Fruit fly (Drosophila melanogaster) whole organism, embryonic: Measurements from ENCODE around the gene Root.

Experiments
- CG11695 ChIP-seq: fragments of 200-800 bp; sonication (Bioruptor generic); IDR thresholded peaks from 3 replicates; pipeline ENCODE4 v1.3.6; 2022; ENCODE audit warnings: missing biosample characterization, missing genetic modification characterization
- CG1233 ChIP-seq: fragments of 200-800 bp; sonication (Bioruptor generic); optimal IDR thresholded peaks from 4 replicates; lab custom pipeline; 2018; ENCODE audit warnings: missing biosample characterization, mild to moderate bottlenecking, missing genetic modification characterization
- CG12659 ChIP-seq: fragments of 200-800 bp; sonication (Bioruptor generic); optimal IDR thresholded peaks from 3 replicates; lab custom pipeline; 2017; ENCODE audit warnings: mild to moderate bottlenecking, missing biosample characterization, missing genetic modification reagents, missing genetic modification characterization
- CG13624 ChIP-seq: fragments of 200-800 bp; sonication (Bioruptor generic); optimal IDR thresholded peaks from 2 replicates; lab custom pipeline; 2016; ENCODE audit warnings: missing biosample characterization, missing genetic modification characterization
- CG14667 ChIP-seq: fragments of 200-800 bp; sonication (Bioruptor generic); IDR thresholded peaks from 2 replicates; pipeline ENCODE4 v1.3.6; 2022; ENCODE audit warnings: missing biosample characterization, missing genetic modification characterization
- CG14710 ChIP-seq: fragments of 200-800 bp; sonication (Bioruptor generic); optimal IDR thresholded peaks from 3 replicates; lab custom pipeline; 2019; ENCODE audit warnings: missing biosample characterization, mild to moderate bottlenecking, missing genetic modification characterization, moderate library complexity
- CG15011 ChIP-seq: fragments of 200-800 bp; sonication (Bioruptor generic); optimal IDR thresholded peaks from 3 replicates; lab custom pipeline; 2018; ENCODE audit warnings: missing biosample characterization, mild to moderate bottlenecking, missing genetic modification characterization
- CG16779 ChIP-seq: fragments of 200-800 bp; sonication (Bioruptor generic); IDR thresholded peaks from 2 replicates; pipeline ENCODE4 v1.3.6; 2022; ENCODE audit warnings: missing biosample characterization, missing genetic modification characterization
- CG17612 ChIP-seq: fragments of 200-800 bp; sonication (Bioruptor generic); IDR thresholded peaks from 2 replicates; pipeline ENCODE4 v1.3.6; 2022; ENCODE audit warnings: missing biosample characterization, missing genetic modification characterization
- CG17912 ChIP-seq: fragments of 200-800 bp; sonication (Bioruptor generic); optimal IDR thresholded peaks from 2 replicates; lab custom pipeline; 2018; ENCODE audit warnings: missing biosample characterization, mild to moderate bottlenecking, missing genetic modification characterization
- CG18599 ChIP-seq: fragments of 200-800 bp; sonication (Bioruptor generic); optimal IDR thresholded peaks from 3 replicates; lab custom pipeline; 2017; ENCODE audit warnings: missing biosample characterization, missing genetic modification characterization, mild to moderate bottlenecking, moderate library complexity, missing genetic modification reagents
- CG2712 ChIP-seq: fragments of 200-800 bp; optimal IDR thresholded peaks from 3 replicates; lab custom pipeline; 2019; ENCODE audit warnings: missing biosample characterization, mild to moderate bottlenecking, missing genetic modification characterization, moderate library complexity
- CG4424 ChIP-seq: fragments of 200-800 bp; sonication (Bioruptor generic); optimal IDR thresholded peaks from 3 replicates; lab custom pipeline; 2016; ENCODE audit warnings: missing biosample characterization, missing genetic modification characterization
- CG4820 ChIP-seq: fragments of 200-800 bp; sonication (Bioruptor generic); optimal IDR thresholded peaks from 3 replicates; lab custom pipeline; 2016; ENCODE audit warnings: missing biosample characterization, missing genetic modification characterization
- CG6272 ChIP-seq: fragments of 200-800 bp; sonication (Bioruptor generic); IDR thresholded peaks from 2 replicates; pipeline ENCODE4 v1.3.6; 2022; ENCODE audit warnings: missing biosample characterization, missing genetic modification characterization
- CG9797 ChIP-seq: fragments of 200-800 bp; sonication (Bioruptor generic); optimal IDR thresholded peaks from 3 replicates; lab custom pipeline; 2018; ENCODE audit warnings: missing biosample characterization, mild to moderate bottlenecking, missing genetic modification characterization
- Camta ChIP-seq: fragments of 200-800 bp; sonication (Bioruptor generic); optimal IDR thresholded peaks from 2 replicates; lab custom pipeline; 2016; ENCODE audit warnings: missing biosample characterization, missing genetic modification characterization
- D19A ChIP-seq: fragments of 200-800 bp; optimal IDR thresholded peaks from 3 replicates; lab custom pipeline; 2019; ENCODE audit warnings: missing biosample characterization, mild to moderate bottlenecking, missing genetic modification characterization, moderate library complexity
- E2f1 ChIP-seq: fragments of 200-800 bp; sonication (Bioruptor generic); IDR thresholded peaks from 2 replicates; pipeline ENCODE4 v1.3.6; 2022; ENCODE audit warnings: missing biosample characterization, missing genetic modification characterization
- Fer2 ChIP-seq: fragments of 200-800 bp; sonication (Bioruptor generic); optimal IDR thresholded peaks from 2 replicates; lab custom pipeline; 2018; ENCODE audit warnings: missing biosample characterization, mild to moderate bottlenecking, missing genetic modification characterization, moderate library complexity
- HHEX ChIP-seq: fragments of 200-800 bp; sonication (Bioruptor generic); optimal IDR thresholded peaks from 3 replicates; lab custom pipeline; 2017; ENCODE audit warnings: missing biosample characterization, mild to moderate bottlenecking, missing genetic modification characterization, missing genetic modification reagents
- Lhr ChIP-seq: fragments of 200-800 bp; sonication (Bioruptor generic); optimal IDR thresholded peaks from 3 replicates; lab custom pipeline; 2017; ENCODE audit warnings: mild to moderate bottlenecking, missing biosample characterization, missing genetic modification reagents, missing genetic modification characterization
- NC2α ChIP-seq: fragments of 200-800 bp; sonication (Bioruptor generic); optimal IDR thresholded peaks from 2 replicates; lab custom pipeline; 2016; ENCODE audit warnings: missing biosample characterization, missing genetic modification characterization
- Sry-δ ChIP-seq: fragments of 200-800 bp; sonication (Bioruptor generic); optimal IDR thresholded peaks from 2 replicates; lab custom pipeline; 2016; ENCODE audit warnings: missing biosample characterization, missing genetic modification characterization
- Vsx1 ChIP-seq: fragments of 200-800 bp; sonication (Bioruptor generic); optimal IDR thresholded peaks from 2 replicates; lab custom pipeline; 2017; ENCODE audit warnings: missing biosample characterization, mild to moderate bottlenecking, missing genetic modification characterization, missing genetic modification reagents
- ap ChIP-seq: fragments of 200-800 bp; sonication (Bioruptor generic); IDR thresholded peaks from 2 replicates; pipeline ENCODE4 v1.3.6; 2022; ENCODE audit warnings: missing biosample characterization, missing genetic modification characterization
- btn ChIP-seq: fragments of 200-800 bp; sonication (Bioruptor generic); optimal IDR thresholded peaks from 2 replicates; lab custom pipeline; 2016; ENCODE audit warnings: missing biosample characterization, missing genetic modification characterization
- caup ChIP-seq: fragments of 200-800 bp; sonication (Bioruptor generic); optimal IDR thresholded peaks from 3 replicates; lab custom pipeline; 2017; ENCODE audit warnings: missing biosample characterization, mild to moderate bottlenecking, missing genetic modification characterization, moderate library complexity; ENCODE audit not compliant: severe bottlenecking
- crp ChIP-seq, 2 experiments: fragments of 200-800 bp; sonication (Bioruptor generic); optimal IDR thresholded peaks; 2 replicates in 1 of 2; 3 replicates in 1 of 2; lab custom pipeline; 2017; ENCODE audit warnings: missing biosample characterization in 2 of 2, missing genetic modification characterization in 2 of 2, mild to moderate bottlenecking in 1 of 2, moderate library complexity in 1 of 2
- gcm2 ChIP-seq: fragments of 200-800 bp; sonication (Bioruptor generic); optimal IDR thresholded peaks from 2 replicates; lab custom pipeline; 2016; ENCODE audit warnings: missing biosample characterization, missing genetic modification characterization
- ind ChIP-seq: fragments of 200-800 bp; sonication (Bioruptor generic); optimal IDR thresholded peaks from 3 replicates; lab custom pipeline; 2016; ENCODE audit warnings: missing biosample characterization, missing genetic modification characterization
- inv ChIP-seq: fragments of 200-800 bp; sonication (Bioruptor generic); IDR thresholded peaks from 2 replicates; pipeline ENCODE4 v1.3.6; 2022; ENCODE audit warnings: missing biosample characterization, missing genetic modification characterization; ENCODE audit not compliant: partially characterized antibody
- kah ChIP-seq: fragments of 200-800 bp; sonication (Bioruptor generic); optimal IDR thresholded peaks from 2 replicates; lab custom pipeline; 2018; ENCODE audit warnings: missing biosample characterization, mild to moderate bottlenecking, missing genetic modification characterization
- lbe ChIP-seq: fragments of 200-800 bp; sonication (Bioruptor generic); optimal IDR thresholded peaks from 2 replicates; lab custom pipeline; 2016; ENCODE audit warnings: missing biosample characterization, mild to moderate bottlenecking, missing genetic modification characterization
- lilli ChIP-seq: fragments of 200-800 bp; sonication (Bioruptor generic); optimal IDR thresholded peaks from 3 replicates; lab custom pipeline; 2016; ENCODE audit warnings: missing biosample characterization, missing genetic modification characterization
- lov ChIP-seq, 2 experiments: fragments of 200-800 bp in 1 of 2; fragments of >200 bp in 1 of 2; sonication (Bioruptor generic) in 1 of 2; IDR thresholded peaks in 1 of 2; optimal IDR thresholded peaks in 1 of 2; 2 replicates in 1 of 2; 3 replicates in 1 of 2; pipeline versions ENCODE4 v1.3.6 to Lab custom; 2017 to 2022; ENCODE audit warnings: missing biosample characterization in 1 of 2, missing genetic modification characterization in 1 of 2
- mirr ChIP-seq: fragments of 200-800 bp; sonication (Bioruptor generic); optimal IDR thresholded peaks from 3 replicates; lab custom pipeline; 2018; ENCODE audit warnings: missing biosample characterization, mild to moderate bottlenecking, missing genetic modification characterization
- mld ChIP-seq: fragments of 200-800 bp; sonication (Bioruptor generic); IDR thresholded peaks from 3 replicates; pipeline ENCODE4 v1.3.6; 2022; ENCODE audit warnings: missing biosample characterization, missing genetic modification characterization; ENCODE audit not compliant: partially characterized antibody
- otp ChIP-seq: fragments of 200-800 bp; sonication (Bioruptor generic); IDR thresholded peaks from 3 replicates; pipeline ENCODE4, ENCODE4 v1.3.6; 2022; ENCODE audit warnings: missing biosample characterization, missing genetic modification characterization
- pho ChIP-seq: fragments of 200-800 bp; sonication (Bioruptor generic); optimal IDR thresholded peaks from 2 replicates; lab custom pipeline; 2016; ENCODE audit warnings: missing biosample characterization, missing genetic modification characterization
- repo ChIP-seq: fragments of 200-800 bp; sonication (Bioruptor generic); optimal IDR thresholded peaks from 2 replicates; lab custom pipeline; 2016; ENCODE audit warnings: missing biosample characterization, missing genetic modification characterization
- run ChIP-seq: fragments of 200-800 bp; sonication (Bioruptor generic); optimal IDR thresholded peaks from 3 replicates; lab custom pipeline; 2018; ENCODE audit warnings: missing biosample characterization, mild to moderate bottlenecking, missing genetic modification characterization
- sisA ChIP-seq: fragments of 200-800 bp; sonication (Bioruptor generic); IDR thresholded peaks from 2 replicates; pipeline ENCODE4 v1.3.6; 2022; ENCODE audit warnings: missing biosample characterization, missing genetic modification characterization
- slp2 ChIP-seq: fragments of 200-800 bp; sonication (Bioruptor generic); optimal IDR thresholded peaks from 2 replicates; lab custom pipeline; 2016; ENCODE audit warnings: missing biosample characterization, missing genetic modification characterization
- sug ChIP-seq: fragments of 200-800 bp; optimal IDR thresholded peaks from 2 replicates; lab custom pipeline; 2019; ENCODE audit warnings: missing biosample characterization, mild to moderate bottlenecking, missing genetic modification characterization, moderate library complexity
- tin ChIP-seq: fragments of 200-800 bp; sonication (Bioruptor generic); optimal IDR thresholded peaks from 3 replicates; lab custom pipeline; 2016; ENCODE audit warnings: missing biosample characterization, missing genetic modification characterization
- toy ChIP-seq: fragments of 200-800 bp; sonication (Bioruptor generic); IDR thresholded peaks from 2 replicates; pipeline ENCODE4 v1.3.6; 2022; ENCODE audit warnings: missing biosample characterization, missing genetic modification characterization
- tx ChIP-seq: fragments of 200-800 bp; sonication (Bioruptor generic); optimal IDR thresholded peaks from 2 replicates; lab custom pipeline; 2016; ENCODE audit warnings: missing biosample characterization, missing genetic modification characterization
- zfh1 ChIP-seq: fragments of 200-800 bp; sonication (Bioruptor generic); IDR thresholded peaks from 3 replicates; pipeline ENCODE4 v1.3.6; 2022; ENCODE audit warnings: missing biosample characterization, missing genetic modification characterization

The Root gene

DNA sequence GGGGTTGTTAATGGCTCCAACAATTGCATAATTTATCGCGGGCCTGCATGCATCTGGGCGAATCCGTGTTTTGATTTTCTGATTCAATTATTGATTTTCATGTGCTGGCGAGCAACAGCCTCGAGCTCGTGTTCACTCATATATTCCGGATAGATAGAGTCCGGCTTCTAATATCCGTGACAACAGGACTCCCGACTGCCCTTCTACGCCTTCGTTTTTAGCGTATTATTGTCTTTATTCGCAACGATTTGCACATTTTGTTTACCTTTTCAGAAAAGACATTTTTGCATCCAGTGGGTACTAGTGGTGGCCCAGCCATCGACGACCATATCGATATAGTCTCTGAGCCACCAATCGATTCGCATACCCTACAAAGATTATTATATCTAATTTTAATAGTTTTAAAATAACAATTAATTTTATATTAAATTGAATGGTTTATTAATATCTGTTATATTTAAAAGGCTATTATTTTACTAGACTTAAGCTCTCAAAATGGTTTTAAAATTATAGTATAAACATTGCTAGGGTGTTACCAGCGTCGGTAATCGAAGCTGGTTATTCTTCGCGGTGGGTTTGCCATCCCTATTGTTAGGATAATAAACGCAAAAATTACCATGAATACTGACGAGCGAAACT lies 48.2 kb downstream of the Root start, which contains the start of the genes Myo95E and TBC1d7 (continued):
- TF ChIP-seq CG15011, result no peak
- TF ChIP-seq run (tag; lab: Kevin White, UChicago), result peak; percentile 72
- TF ChIP-seq CG2712, result peak; percentile 94
- TF ChIP-seq ind (GFP tag; lab: Kevin White, UChicago), result peak; percentile 89
- no peak for TF ChIP-seq Lhr (GFP tag; lab: Kevin White, UChicago)
- TF ChIP-seq D19A (tag; lab: Kevin White, UChicago), result peak; percentile 99
- peak; percentile 81 for TF ChIP-seq CG1233
- TF ChIP-seq CG17912 (GFP tag; lab: Kevin White, UChicago), result peak; percentile 21
- peak; percentile 55 for TF ChIP-seq CG13624
- TF ChIP-seq lilli (GFP tag; lab: Kevin White, UChicago), result peak; percentile 79
- no peak for TF ChIP-seq NC2α (GFP tag; lab: Kevin White, UChicago)
- TF ChIP-seq zfh1 (GFP tag; lab: Robert Waterston, UW), result peak; percentile 93
- peak; percentile 88 for TF ChIP-seq tin
- no peak for TF ChIP-seq mld
- no peak for TF ChIP-seq CG18599 (GFP tag; lab: Kevin White, UChicago)
- peak; percentile 86 for TF ChIP-seq sug (tag; lab: Kevin White, UChicago)
- TF ChIP-seq sisA (GFP tag; lab: Robert Waterston, UW), result peak; percentile 90
- peak; percentile 96 for TF ChIP-seq CG6272 (GFP tag; lab: Robert Waterston, UW)
- TF ChIP-seq mirr (GFP tag; lab: Kevin White, UChicago), result no peak
- no peak for TF ChIP-seq Vsx1 (GFP tag; lab: Kevin White, UChicago)
- TF ChIP-seq crp (GFP tag; optimal IDR thresholded peaks at IDR 0.05; lab: Kevin White, UChicago), result peak in 1 of 2 experiments; percentile 53
- TF ChIP-seq CG4424, result peak; percentile 85
- peak; percentile 93 for TF ChIP-seq ap (GFP tag; lab: Robert Waterston, UW)
- TF ChIP-seq tx (GFP tag; lab: Kevin White, UChicago), result peak; percentile 7
- TF ChIP-seq slp2 (GFP tag; lab: Kevin White, UChicago), result no peak
- peak; percentile 22 for TF ChIP-seq repo (GFP tag; lab: Kevin White, UChicago)
- TF ChIP-seq Fer2 (tag; lab: Kevin White, UChicago), result peak; percentile 73
- peak; percentile 90 for TF ChIP-seq CG14710 (tag; lab: Kevin White, UChicago)
- peak; percentile 27 for TF ChIP-seq pho
- TF ChIP-seq inv, result peak; percentile 62
- peak; percentile 47 for TF ChIP-seq kah (GFP tag; lab: Kevin White, UChicago)
- TF ChIP-seq lov (optimal IDR thresholded peaks at IDR 0.05; lab: Kevin White, UChicago), result no peak
- TF ChIP-seq lov (GFP tag; IDR thresholded peaks at IDR 0.05; lab: Robert Waterston, UW), result peak; percentile 75; the same call in 2 of the 3 replicates
- peak; percentile 46 for TF ChIP-seq CG9797 (GFP tag; lab: Kevin White, UChicago)
- peak; percentile 82 for TF ChIP-seq CG4820
- peak; percentile 93 for TF ChIP-seq E2f1 (GFP tag; lab: Robert Waterston, UW)
- peak; percentile 80 for TF ChIP-seq Sry-δ (GFP tag; lab: Kevin White, UChicago)
- TF ChIP-seq CG17612 (GFP tag; lab: Robert Waterston, UW), result peak; percentile 65; the same call in 1 of the 2 replicates
- TF ChIP-seq caup (GFP tag; lab: Kevin White, UChicago), result peak; percentile 83
- TF ChIP-seq btn (GFP tag; lab: Kevin White, UChicago), result no peak
- TF ChIP-seq Camta (GFP tag; lab: Kevin White, UChicago), result peak; percentile 12
- TF ChIP-seq CG12659 (GFP tag; lab: Kevin White, UChicago), result peak; percentile 92
- TF ChIP-seq gcm2 (GFP tag; lab: Kevin White, UChicago), result no peak
- peak; percentile 75 for TF ChIP-seq HHEX (GFP tag; lab: Kevin White, UChicago)
- peak; percentile 86 for TF ChIP-seq lbe
- peak; percentile 69 for TF ChIP-seq toy (GFP tag; lab: Robert Waterston, UW)
- TF ChIP-seq CG16779, result 0 out of 2 replicates have a peak, but pooled peaks have one; percentile 46
- TF ChIP-seq otp, result peak; percentile 85
- peak; percentile 93 for TF ChIP-seq CG11695 (GFP tag; lab: Robert Waterston, UW)
- TF ChIP-seq CG14667, result peak; percentile 95
